Fruit fly (Drosophila melanogaster): Measurements from ENCODE around the gene CG33928.
A peak's percentile ranks its signal among the peaks of the same experiment; 100 is the strongest.

CG33928 gene

dm6 chr2L:17484174-17484573 is 47.8 kb upstream of the CG33928 start, which contains the start of the genes GCS2beta and CG5131 (continued):
- TF ChIP-seq amos (GFP tag; IDR thresholded peaks at IDR 0.05; ENCODE audit: partially characterized antibody) (peak; percentile 85), hbn (GFP tag; IDR thresholded peaks at IDR 0.05; ENCODE audit: partially characterized antibody) (peak; percentile 91), CG32767 (GFP tag; IDR thresholded peaks at IDR 0.05) (peak; percentile 85), CG11456 (GFP tag; IDR thresholded peaks at IDR 0.05) (peak; percentile 97), z (GFP tag; IDR thresholded peaks at IDR 0.05) (no peak), CG8359 (GFP tag; optimal IDR thresholded peaks at IDR 0.05; ENCODE audit: borderline replicate concordance) (peak; percentile 42), pum (GFP tag; optimal IDR thresholded peaks at IDR 0.05) (peak; percentile 97), dmrt99B (tag; optimal IDR thresholded peaks at IDR 0.05) (peak; percentile 84), CG3838 (GFP tag; optimal IDR thresholded peaks at IDR 0.05) (peak; percentile 71), Spps (tag; optimal IDR thresholded peaks at IDR 0.05) (peak; percentile 56), CG11560 (tag; IDR thresholded peaks at IDR 0.05) (peak; percentile 88), CG15011 (GFP tag; optimal IDR thresholded peaks at IDR 0.05) (peak; percentile 70), Antp (GFP tag; optimal IDR thresholded peaks at IDR 0.05) (peak; percentile 99), HmgD (GFP tag; optimal IDR thresholded peaks at IDR 0.05) (peak; percentile 97), CG2116 (GFP tag; optimal IDR thresholded peaks at IDR 0.05) (peak; percentile 90), sens-2 (GFP tag; IDR thresholded peaks at IDR 0.05) (peak; percentile 77), gsb (GFP tag; IDR thresholded peaks at IDR 0.05) (peak; percentile 89), Elba2 (GFP tag; optimal IDR thresholded peaks at IDR 0.05) (peak; percentile 72), CG11504 (tag; optimal IDR thresholded peaks at IDR 0.05) (peak; percentile 85), sc (optimal IDR thresholded peaks at IDR 0.05) (no peak), sc (GFP tag; optimal IDR thresholded peaks at IDR 0.05) (peak; percentile 72), Poxn (GFP tag; IDR thresholded peaks at IDR 0.05) (peak; percentile 90), ase (GFP tag; IDR thresholded peaks at IDR 0.05) (peak; percentile 92), CG10462 (GFP tag; optimal IDR thresholded peaks at IDR 0.05) (peak; percentile 89), CG18011 (GFP tag; optimal IDR thresholded peaks at IDR 0.05) (peak; percentile 88), CG12744 (GFP tag; optimal IDR thresholded peaks at IDR 0.05) (peak; percentile 75), kay (GFP tag; optimal IDR thresholded peaks at IDR 0.05) (peak; percentile 91), tx (GFP tag; optimal IDR thresholded peaks at IDR 0.05) (peak; percentile 96), CG8924 (tag; optimal IDR thresholded peaks at IDR 0.05) (peak; percentile 87), CG33213 (GFP tag; optimal IDR thresholded peaks at IDR 0.05) (peak; percentile 93), pita (GFP tag; optimal IDR thresholded peaks at IDR 0.05) (no peak), cad (GFP tag; optimal IDR thresholded peaks at IDR 0.05) (peak; percentile 23), ewg (GFP tag; optimal IDR thresholded peaks at IDR 0.05) (peak; percentile 83), Dll (GFP tag; IDR thresholded peaks at IDR 0.05; ENCODE audit: partially characterized antibody) (peak; percentile 96), dmrt11E (tag; optimal IDR thresholded peaks at IDR 0.05) (peak; percentile 81), mld (GFP tag; IDR thresholded peaks at IDR 0.05; ENCODE audit: partially characterized antibody) (peak; percentile 55; the same call in 1 of the 3 replicates), CG1024 (GFP tag; IDR thresholded peaks at IDR 0.05) (peak; percentile 78), nom (GFP tag; optimal IDR thresholded peaks at IDR 0.05) (no peak), so (GFP tag; IDR thresholded peaks at IDR 0.05) (peak; percentile 90), dati (GFP tag; IDR thresholded peaks at IDR 0.05) (peak; percentile 62), CG8281 (tag; optimal IDR thresholded peaks at IDR 0.05) (peak; percentile 57), twi (tag; optimal IDR thresholded peaks at IDR 0.05) (peak; percentile 79), CG14050 (GFP tag; IDR thresholded peaks at IDR 0.05) (peak; percentile 93), CG4617 (GFP tag; optimal IDR thresholded peaks at IDR 0.05; ENCODE audit: borderline replicate concordance) (peak; percentile 98), CG7357 (GFP tag; IDR thresholded peaks at IDR 0.05) (peak; percentile 87), klu (GFP tag; IDR thresholded peaks at IDR 0.05) (peak; percentile 93), Gug (GFP tag; IDR thresholded peaks at IDR 0.05) (peak; percentile 97), CG9797 (GFP tag; optimal IDR thresholded peaks at IDR 0.05) (peak; percentile 61), CG15514 (GFP tag; optimal IDR thresholded peaks at IDR 0.05) (peak; percentile 88), Bgb (GFP tag; IDR thresholded peaks at IDR 0.05; ENCODE audit: partially characterized antibody) (peak; percentile 87), fd102C (GFP tag; optimal IDR thresholded peaks at IDR 0.05) (no peak)
